Fruit fly (Drosophila melanogaster) whole organism, embryonic: Measurements from ENCODE around the gene usp.

Experiments
- Adf1 ChIP-seq: fragments of 200-800 bp; sonication (Bioruptor generic); IDR thresholded peaks from 2 replicates; pipeline ENCODE4 v1.3.6; 2022; ENCODE audit warnings: missing biosample characterization, missing genetic modification characterization
- BEAF-32 ChIP-seq: fragments of 200-800 bp; sonication (Bioruptor generic); optimal IDR thresholded peaks from 3 replicates; lab custom pipeline; 2017; ENCODE audit warnings: missing biosample characterization, missing genetic modification characterization, mild to moderate bottlenecking, moderate library complexity, missing genetic modification reagents
- CG1024 ChIP-seq: fragments of 200-800 bp; sonication (Bioruptor generic); IDR thresholded peaks from 2 replicates; pipeline ENCODE4 v1.3.6; 2022; ENCODE audit warnings: missing biosample characterization, missing genetic modification characterization
- CG10267 ChIP-seq: fragments of 200-800 bp; sonication (Bioruptor generic); optimal IDR thresholded peaks from 2 replicates; lab custom pipeline; 2018; ENCODE audit warnings: missing biosample characterization, mild to moderate bottlenecking, missing genetic modification characterization, moderate library complexity
- CG10274 ChIP-seq: fragments of 200-800 bp; sonication (Bioruptor generic); optimal IDR thresholded peaks from 3 replicates; lab custom pipeline; 2017; ENCODE audit warnings: missing biosample characterization, mild to moderate bottlenecking, missing genetic modification characterization
- CG10431 ChIP-seq: fragments of 200-800 bp; sonication (Bioruptor generic); optimal IDR thresholded peaks from 3 replicates; lab custom pipeline; 2018; ENCODE audit warnings: missing biosample characterization, mild to moderate bottlenecking, missing genetic modification characterization
- CG11093 ChIP-seq: fragments of 200-800 bp; sonication (Bioruptor generic); IDR thresholded peaks from 3 replicates; pipeline ENCODE4 v1.3.6; 2022; ENCODE audit warnings: missing biosample characterization, missing genetic modification characterization
- CG11504 ChIP-seq: fragments of 200-800 bp; sonication (Bioruptor generic); optimal IDR thresholded peaks from 3 replicates; lab custom pipeline; 2019; ENCODE audit warnings: missing biosample characterization, mild to moderate bottlenecking, missing genetic modification characterization, moderate library complexity
- CG12391 ChIP-seq: fragments of 200-800 bp; sonication (Bioruptor generic); optimal IDR thresholded peaks from 3 replicates; lab custom pipeline; 2018; ENCODE audit warnings: missing biosample characterization, mild to moderate bottlenecking, missing genetic modification characterization, moderate library complexity
- CG13287 ChIP-seq: fragments of 200-800 bp; sonication (Bioruptor generic); IDR thresholded peaks from 2 replicates; pipeline ENCODE4 v1.3.6; 2022; ENCODE audit warnings: missing biosample characterization, missing genetic modification characterization; ENCODE audit not compliant: partially characterized antibody
- CG13624 ChIP-seq: fragments of 200-800 bp; sonication (Bioruptor generic); optimal IDR thresholded peaks from 2 replicates; lab custom pipeline; 2016; ENCODE audit warnings: missing biosample characterization, missing genetic modification characterization
- CG14441 ChIP-seq: fragments of 200-800 bp; sonication (Bioruptor generic); IDR thresholded peaks from 2 replicates; pipeline ENCODE4 v1.3.6; 2022; ENCODE audit warnings: missing biosample characterization, missing genetic modification characterization
- CG1529 ChIP-seq: fragments of 200-800 bp; sonication (Bioruptor generic); optimal IDR thresholded peaks from 3 replicates; lab custom pipeline; 2018; ENCODE audit warnings: missing biosample characterization, missing genetic modification characterization
- CG15514 ChIP-seq: fragments of 200-800 bp; sonication (Bioruptor generic); optimal IDR thresholded peaks from 3 replicates; lab custom pipeline; 2017; ENCODE audit warnings: missing biosample characterization, missing genetic modification characterization, mild to moderate bottlenecking, moderate library complexity, missing genetic modification reagents
- CG17385 ChIP-seq: fragments of 200-800 bp; sonication (Bioruptor generic); optimal IDR thresholded peaks from 3 replicates; lab custom pipeline; 2018; ENCODE audit warnings: missing biosample characterization, mild to moderate bottlenecking, missing genetic modification characterization
- CG18262 ChIP-seq: fragments of 200-800 bp; optimal IDR thresholded peaks from 3 replicates; lab custom pipeline; 2019; ENCODE audit warnings: missing biosample characterization, mild to moderate bottlenecking, missing genetic modification characterization, moderate library complexity
- CG1832 ChIP-seq: fragments of 200-800 bp; sonication (Bioruptor generic); optimal IDR thresholded peaks from 2 replicates; lab custom pipeline; 2017; ENCODE audit warnings: missing biosample characterization, mild to moderate bottlenecking, missing genetic modification characterization, inconsistent platforms
- CG2875 ChIP-seq: fragments of 200-800 bp; sonication (Bioruptor generic); optimal IDR thresholded peaks from 2 replicates; lab custom pipeline; 2017; ENCODE audit warnings: missing biosample characterization, mild to moderate bottlenecking, missing genetic modification characterization, missing genetic modification reagents
- CG4360 ChIP-seq: fragments of 200-800 bp; sonication (Bioruptor generic); IDR thresholded peaks from 2 replicates; pipeline ENCODE4 v1.3.6; 2022; ENCODE audit warnings: missing biosample characterization, missing genetic modification characterization
- CG4424 ChIP-seq: fragments of 200-800 bp; sonication (Bioruptor generic); optimal IDR thresholded peaks from 3 replicates; lab custom pipeline; 2016; ENCODE audit warnings: missing biosample characterization, missing genetic modification characterization
- CG4617 ChIP-seq: fragments of 200-800 bp; sonication (Bioruptor generic); optimal IDR thresholded peaks from 3 replicates; lab custom pipeline; 2016; ENCODE audit warnings: missing biosample characterization, missing genetic modification characterization, borderline replicate concordance
- CG7839 ChIP-seq: fragments of 200-800 bp; sonication (Bioruptor generic); optimal IDR thresholded peaks from 3 replicates; lab custom pipeline; 2018; ENCODE audit warnings: missing biosample characterization, mild to moderate bottlenecking, missing genetic modification characterization, moderate library complexity
- CG9727 ChIP-seq: fragments of 200-800 bp; sonication (Bioruptor generic); optimal IDR thresholded peaks from 3 replicates; lab custom pipeline; 2017; ENCODE audit warnings: missing biosample characterization, mild to moderate bottlenecking, missing genetic modification characterization
- CHES-1-like ChIP-seq: fragments of 200-800 bp; sonication (Bioruptor generic); optimal IDR thresholded peaks from 2 replicates; lab custom pipeline; 2016; ENCODE audit warnings: missing biosample characterization, missing genetic modification characterization
- Dll ChIP-seq: fragments of 200-800 bp; sonication (Bioruptor generic); IDR thresholded peaks from 4 replicates; pipeline ENCODE4 v1.3.6; 2022; ENCODE audit warnings: missing biosample characterization, missing genetic modification characterization; ENCODE audit not compliant: partially characterized antibody
- Hr51 ChIP-seq, 2 experiments: fragments of 200-800 bp; sonication (Bioruptor generic); optimal IDR thresholded peaks; 2 replicates in 1 of 2; 3 replicates in 1 of 2; lab custom pipeline; 2016 to 2018; ENCODE audit warnings: missing biosample characterization in 2 of 2, missing genetic modification characterization in 2 of 2, mild to moderate bottlenecking in 1 of 2, moderate library complexity in 1 of 2
- Lhr ChIP-seq: fragments of 200-800 bp; sonication (Bioruptor generic); optimal IDR thresholded peaks from 3 replicates; lab custom pipeline; 2017; ENCODE audit warnings: mild to moderate bottlenecking, missing biosample characterization, missing genetic modification reagents, missing genetic modification characterization
- Max ChIP-seq: fragments of 200-800 bp; sonication (Bioruptor generic); optimal IDR thresholded peaks from 2 replicates; lab custom pipeline; 2016; ENCODE audit warnings: missing biosample characterization, mild to moderate bottlenecking, missing genetic modification characterization
- Myb ChIP-seq: fragments of 200-800 bp; sonication (Bioruptor generic); optimal IDR thresholded peaks from 2 replicates; lab custom pipeline; 2016; ENCODE audit warnings: missing biosample characterization, missing genetic modification characterization
- Scr ChIP-seq: fragments of 200-800 bp; sonication (Bioruptor generic); IDR thresholded peaks from 2 replicates; pipeline ENCODE4 v1.3.6; 2022; ENCODE audit warnings: missing biosample characterization, missing genetic modification characterization; ENCODE audit not compliant: partially characterized antibody
- Sin3A ChIP-seq: fragments of >200 bp; optimal IDR thresholded peaks from 2 replicates; lab custom pipeline; 2018
- Sry-β ChIP-seq: fragments of 200-800 bp; sonication (Bioruptor generic); optimal IDR thresholded peaks from 2 replicates; lab custom pipeline; 2018; ENCODE audit warnings: missing biosample characterization, mild to moderate bottlenecking, missing genetic modification characterization, moderate library complexity
- Ssrp ChIP-seq: fragments of 200-800 bp; sonication (Bioruptor generic); optimal IDR thresholded peaks from 2 replicates; lab custom pipeline; 2018; ENCODE audit warnings: missing biosample characterization, mild to moderate bottlenecking, missing genetic modification characterization, moderate library complexity
- TFAM ChIP-seq: fragments of 200-800 bp; sonication (Bioruptor generic); optimal IDR thresholded peaks from 2 replicates; lab custom pipeline; 2017; ENCODE audit warnings: missing biosample characterization, missing genetic modification characterization, inconsistent platforms
- chif ChIP-seq, 2 experiments: fragments of 200-800 bp; sonication (Bioruptor generic); optimal IDR thresholded peaks; 3 replicates each; lab custom pipeline; 2016; ENCODE audit warnings: missing biosample characterization in 2 of 2, missing genetic modification characterization in 2 of 2
- crp ChIP-seq, 2 experiments: fragments of 200-800 bp; sonication (Bioruptor generic); optimal IDR thresholded peaks; 2 replicates in 1 of 2; 3 replicates in 1 of 2; lab custom pipeline; 2017; ENCODE audit warnings: missing biosample characterization in 2 of 2, missing genetic modification characterization in 2 of 2, mild to moderate bottlenecking in 1 of 2, moderate library complexity in 1 of 2
- dan ChIP-seq: fragments of 200-800 bp; sonication (Bioruptor generic); IDR thresholded peaks from 2 replicates; pipeline ENCODE4 v1.3.6; 2022; ENCODE audit warnings: missing biosample characterization, missing genetic modification characterization
- dmrt99B ChIP-seq: fragments of 200-800 bp; sonication (Bioruptor generic); optimal IDR thresholded peaks from 2 replicates; lab custom pipeline; 2018; ENCODE audit warnings: missing biosample characterization, mild to moderate bottlenecking, missing genetic modification characterization, moderate library complexity
- gcm ChIP-seq: fragments of 200-800 bp; sonication (Bioruptor generic); optimal IDR thresholded peaks from 2 replicates; lab custom pipeline; 2019; ENCODE audit warnings: missing biosample characterization, mild to moderate bottlenecking, missing genetic modification characterization, moderate library complexity
- grau ChIP-seq: fragments of 200-800 bp; optimal IDR thresholded peaks from 3 replicates; lab custom pipeline; 2019; ENCODE audit warnings: missing biosample characterization, mild to moderate bottlenecking, missing genetic modification characterization, moderate library complexity
- hbn ChIP-seq: fragments of 200-800 bp; sonication (Bioruptor generic); IDR thresholded peaks from 2 replicates; pipeline ENCODE4 v1.3.6; 2022; ENCODE audit warnings: missing biosample characterization, missing genetic modification characterization; ENCODE audit not compliant: partially characterized antibody
- insv ChIP-seq, 2 experiments: fragments of 200-800 bp; sonication (Bioruptor generic); optimal IDR thresholded peaks; 3 replicates each; lab custom pipeline; 2016 to 2018; ENCODE audit warnings: missing biosample characterization in 2 of 2, missing genetic modification characterization in 2 of 2
- jumu ChIP-seq: fragments of 200-800 bp; sonication (Bioruptor generic); optimal IDR thresholded peaks from 3 replicates; lab custom pipeline; 2016; ENCODE audit warnings: missing biosample characterization, missing genetic modification characterization
- lbe ChIP-seq: fragments of 200-800 bp; sonication (Bioruptor generic); optimal IDR thresholded peaks from 2 replicates; lab custom pipeline; 2016; ENCODE audit warnings: missing biosample characterization, mild to moderate bottlenecking, missing genetic modification characterization
- nmo ChIP-seq: fragments of 200-800 bp; sonication (Bioruptor generic); optimal IDR thresholded peaks from 2 replicates; lab custom pipeline; 2018; ENCODE audit warnings: missing biosample characterization, mild to moderate bottlenecking, missing genetic modification characterization, moderate library complexity
- row ChIP-seq: fragments of 200-800 bp; sonication (Bioruptor generic); IDR thresholded peaks from 3 replicates; pipeline ENCODE4 v1.3.6; 2022; ENCODE audit warnings: missing biosample characterization, missing genetic modification characterization
- sens ChIP-seq: fragments of 200-800 bp; sonication (Bioruptor generic); peaks from one replicate; lab custom pipeline; 2016; ENCODE audit warnings: missing biosample characterization, missing genetic modification characterization
- tll ChIP-seq, 2 experiments: fragments of 200-800 bp in 1 of 2; fragments of >200 bp in 1 of 2; sonication (Bioruptor generic) in 1 of 2; optimal IDR thresholded peaks; 2 replicates each; lab custom pipeline; 2017 to 2019; ENCODE audit warnings: missing biosample characterization in 2 of 2, missing genetic modification characterization in 2 of 2, mild to moderate bottlenecking in 1 of 2, moderate library complexity in 1 of 2
- unpg ChIP-seq: fragments of 200-800 bp; sonication (Bioruptor generic); optimal IDR thresholded peaks from 3 replicates; lab custom pipeline; 2018; ENCODE audit warnings: missing biosample characterization, mild to moderate bottlenecking, missing genetic modification characterization, moderate library complexity
- wek ChIP-seq: fragments of 200-800 bp; sonication (Bioruptor generic); optimal IDR thresholded peaks from 3 replicates; lab custom pipeline; 2018; ENCODE audit warnings: missing biosample characterization, mild to moderate bottlenecking, missing genetic modification characterization, moderate library complexity

The usp gene

DNA sequence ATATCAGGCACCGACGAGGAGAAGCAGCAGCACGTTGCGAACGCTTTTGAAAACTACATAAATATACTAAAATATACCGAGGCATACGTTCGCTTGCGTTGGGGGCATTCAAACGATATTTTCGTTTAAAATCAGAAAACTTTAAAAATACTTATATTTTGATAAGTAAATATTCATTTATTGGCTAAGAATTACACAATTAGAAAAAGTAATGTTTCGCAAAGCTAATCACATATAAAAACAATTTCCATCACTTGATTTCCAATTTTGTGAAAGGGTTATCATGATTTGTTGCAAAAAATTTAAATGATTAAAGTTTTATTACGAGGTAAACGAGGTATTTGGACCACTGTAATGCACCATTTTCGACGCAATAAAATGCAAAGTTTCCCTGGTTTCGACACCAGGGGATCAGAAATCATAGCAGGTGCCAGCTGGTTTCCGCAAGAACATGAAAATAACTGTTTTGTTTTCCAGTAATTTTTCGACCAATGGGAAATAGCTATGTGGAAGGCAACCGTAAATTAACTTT, 33.8 kb upstream of the usp start, which contains the start of gene CG4045 (continued):
- TF ChIP-seq unpg, result peak; percentile 13
- TF ChIP-seq CG13287 (GFP tag; lab: Robert Waterston, UW), result peak; percentile 23
- TF ChIP-seq grau (tag; lab: Kevin White, UChicago), result peak; percentile 28
- TF ChIP-seq CHES-1-like, result no peak
- no peak for TF ChIP-seq CG14441 (GFP tag; lab: Robert Waterston, UW)
- TF ChIP-seq CG7839 (tag; lab: Kevin White, UChicago), result peak; percentile 39
- peak; percentile 19 for TF ChIP-seq CG10267 (tag; lab: Kevin White, UChicago)
- TF ChIP-seq Lhr (GFP tag; lab: Kevin White, UChicago), result no peak
- TF ChIP-seq Myb (GFP tag; lab: Kevin White, UChicago), result no peak
- peak; percentile 47; the same call in 1 of the 2 replicates for TF ChIP-seq hbn (GFP tag; lab: Robert Waterston, UW)
- no peak for TF ChIP-seq crp (GFP tag; optimal IDR thresholded peaks at IDR 0.05; lab: Kevin White, UChicago)
- TF ChIP-seq sens, result peak; percentile 73
- no peak for TF ChIP-seq CG10274 (GFP tag; lab: Kevin White, UChicago)
- TF ChIP-seq row (GFP tag; lab: Robert Waterston, UW), result peak; percentile 54
- TF ChIP-seq dan, result no peak
- no peak for TF ChIP-seq jumu
- no peak for TF ChIP-seq CG1529
- no peak for TF ChIP-seq gcm (GFP tag; lab: Kevin White, UChicago)
- TF ChIP-seq dmrt99B (tag; lab: Kevin White, UChicago), result peak; percentile 31
- peak; percentile 18 for TF ChIP-seq CG4424
- no peak for TF ChIP-seq CG17385 (GFP tag; lab: Kevin White, UChicago)
- no peak for TF ChIP-seq tll (GFP tag; optimal IDR thresholded peaks at IDR 0.05; lab: Kevin White, UChicago)
- peak; percentile 39 for TF ChIP-seq CG11504
- TF ChIP-seq CG15514 (GFP tag; lab: Kevin White, UChicago), result peak; percentile 19
- TF ChIP-seq CG18262, result peak; percentile 17
- TF ChIP-seq Hr51 (GFP tag; optimal IDR thresholded peaks at IDR 0.05; lab: Kevin White, UChicago), result peak in 1 of 2 experiments; percentile 15
- no peak for TF ChIP-seq insv (GFP tag; optimal IDR thresholded peaks at IDR 0.05; lab: Kevin White, UChicago)
- TF ChIP-seq CG11093, result no peak
- TF ChIP-seq Dll (GFP tag; lab: Robert Waterston, UW), result 0 out of 4 replicates have a peak, but pooled peaks have one; percentile 19
- TF ChIP-seq nmo (GFP tag; lab: Kevin White, UChicago), result peak; percentile 16
- TF ChIP-seq Scr (GFP tag; lab: Robert Waterston, UW), result peak; percentile 29; the same call in 1 of the 2 replicates
- TF ChIP-seq BEAF-32, result peak; percentile 45
- peak; percentile 21 for TF ChIP-seq Ssrp (tag; lab: Kevin White, UChicago)
- TF ChIP-seq Sry-β (GFP tag; lab: Kevin White, UChicago), result peak; percentile 40
- peak; percentile 15 for TF ChIP-seq CG12391 (tag; lab: Kevin White, UChicago)
- TF ChIP-seq wek (GFP tag; lab: Kevin White, UChicago), result peak; percentile 83
- TF ChIP-seq TFAM (GFP tag; lab: Kevin White, UChicago), result no peak

DNA sequence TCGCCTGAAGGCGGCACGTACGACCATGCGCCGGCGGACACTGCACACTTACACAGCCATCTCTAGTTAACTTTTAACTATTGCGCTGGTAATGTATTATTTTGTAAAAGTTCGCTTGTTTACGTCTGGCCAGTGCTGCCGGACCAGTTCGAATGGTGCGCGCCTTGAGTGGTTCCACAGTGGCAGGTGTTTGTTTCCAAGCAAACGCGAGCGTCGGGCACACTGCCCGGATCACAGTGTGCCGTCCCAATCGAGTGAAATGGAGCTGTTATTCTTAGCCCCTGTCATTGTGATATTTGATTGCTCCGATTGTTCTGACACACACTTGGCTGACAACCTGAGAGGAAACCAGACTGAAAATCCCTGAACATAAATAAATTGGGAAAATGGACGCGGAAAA, 31.2 kb upstream of the usp start, which contains the start of gene CG4199:
Gene CG4199 (minus strand): TSS at position 159 of the 400 bp plus-strand sequence.
- TF ChIP-seq CG13624 (GFP tag; lab: Kevin White, UChicago) (peak; percentile 13), TFAM (GFP tag; lab: Kevin White, UChicago) (no peak), CG1832 (GFP tag; lab: Kevin White, UChicago) (no peak), Max (no peak), CG10431 (GFP tag; lab: Kevin White, UChicago) (no peak), CG4617 (peak; percentile 23), CG1024 (GFP tag; lab: Robert Waterston, UW) (no peak), CG4360 (GFP tag; lab: Robert Waterston, UW) (no peak), CG2875 (GFP tag; lab: Kevin White, UChicago) (no peak), Sin3A (lab: Kevin White, UChicago) (peak; percentile 15), lbe (no peak), Adf1 (no peak), Scr (GFP tag; lab: Robert Waterston, UW) (no peak; the same call in 1 of the 2 replicates), chif (GFP tag; optimal IDR thresholded peaks at IDR 0.05; lab: Kevin White, UChicago) (no peak), CG9727 (GFP tag; lab: Kevin White, UChicago) (peak; percentile 16)
